Fruit fly (Drosophila melanogaster) whole organism, prepupa: ENCODE data around the gene CG13058.

Experiments
- CG31627 ChIP-seq: fragments of 200-800 bp; sonication (Bioruptor generic); optimal IDR thresholded peaks from 3 replicates; lab custom pipeline; 2016; ENCODE audit warnings: missing biosample characterization, missing genetic modification characterization
- Sox14 ChIP-seq: fragments of 200-800 bp; sonication (Bioruptor generic); optimal IDR thresholded peaks from 3 replicates; lab custom pipeline; 2016; ENCODE audit warnings: missing biosample characterization, missing genetic modification characterization
- cyc ChIP-seq: fragments of 200-800 bp; sonication (Bioruptor generic); optimal IDR thresholded peaks from 3 replicates; lab custom pipeline; 2016; ENCODE audit warnings: missing biosample characterization, missing genetic modification characterization

dm6 chr3L:16357860-16358259 is 29.2 kb downstream of the CG13058 start:
- TF ChIP-seq cyc (GFP tag; lab: Kevin White, UChicago) (no peak), CG31627 (GFP tag; lab: Kevin White, UChicago) (no peak), Sox14 (peak; percentile 4)
